Worm (Caenorhabditis elegans) whole organism, young adult: ENCODE measurements around the gene pals-22.

Source experiments
- B0261.1 ChIP-seq: sonication (generic microtip); optimal IDR thresholded peaks from 2 replicates; lab custom pipeline; 2016; ENCODE audit warnings: mild to moderate bottlenecking, missing genetic modification characterization, moderate library complexity, missing compliant biosample characterization
- B0336.3 ChIP-seq: fragments of 200-800 bp; sonication (Bioruptor generic); IDR thresholded peaks from 2 replicates; pipeline ENCODE4 v1.3.6; 2022; ENCODE audit warnings: missing genetic modification characterization, missing compliant biosample characterization
- C06A6.2 ChIP-seq: fragments of 200-800 bp; sonication (Bioruptor generic); conservative IDR thresholded peaks from 2 replicates; pipeline ENCODE4 v1.3.6; 2022; ENCODE audit warnings: missing genetic modification characterization, missing compliant biosample characterization
- D2030.7 ChIP-seq: fragments of 200-800 bp; sonication (Bioruptor generic); IDR thresholded peaks from 2 replicates; pipeline ENCODE4 v1.3.6; 2022; ENCODE audit warnings: missing genetic modification reagents, missing genetic modification characterization, missing compliant biosample characterization
- F10E7.11 ChIP-seq: sonication (generic microtip); optimal IDR thresholded peaks from 2 replicates; lab custom pipeline; 2017; ENCODE audit warnings: mild to moderate bottlenecking, missing genetic modification characterization, moderate library complexity, missing compliant biosample characterization
- F23B12.7 ChIP-seq: sonication (generic microtip); optimal IDR thresholded peaks from 2 replicates; lab custom pipeline; 2017; ENCODE audit warnings: missing genetic modification characterization, mild to moderate bottlenecking, missing compliant biosample characterization, antibody characterized with exemption, moderate library complexity; ENCODE audit not compliant: insufficient read depth
- F39B2.1 ChIP-seq: fragments of 200-800 bp; sonication (Bioruptor generic); IDR thresholded peaks from 2 replicates; pipeline ENCODE4 v1.3.6; 2022; ENCODE audit warnings: missing genetic modification reagents, missing genetic modification characterization, missing compliant biosample characterization
- ZK185.1 ChIP-seq: sonication (generic microtip); optimal IDR thresholded peaks from 2 replicates; lab custom pipeline; 2016; ENCODE audit warnings: mild to moderate bottlenecking, missing genetic modification characterization, missing compliant biosample characterization; ENCODE audit not compliant: poor library complexity, severe bottlenecking
- athp-1 ChIP-seq: sonication (generic microtip); optimal IDR thresholded peaks from 2 replicates; lab custom pipeline; 2017; ENCODE audit warnings: mild to moderate bottlenecking, missing genetic modification characterization, missing compliant biosample characterization
- attf-5 ChIP-seq: fragments of 200-800 bp; sonication (Bioruptor generic); optimal IDR thresholded peaks from 2 replicates; lab custom pipeline; 2018; ENCODE audit warnings: mild to moderate bottlenecking, missing genetic modification characterization, missing compliant biosample characterization
- attf-6 ChIP-seq: fragments of 200-800 bp; sonication (Bioruptor generic); IDR thresholded peaks from 2 replicates; pipeline ENCODE4 v1.3.6; 2022; ENCODE audit warnings: missing genetic modification reagents, missing genetic modification characterization, missing compliant biosample characterization
- bed-1 ChIP-seq: fragments of 200-800 bp; sonication (Bioruptor generic); IDR thresholded peaks from 2 replicates; pipeline ENCODE4 v1.3.6; 2022; ENCODE audit warnings: missing genetic modification reagents, missing genetic modification characterization, missing compliant biosample characterization
- bed-2 ChIP-seq: fragments of 200-800 bp; sonication (Bioruptor generic); IDR thresholded peaks from 2 replicates; pipeline ENCODE4 v1.3.6; 2022; ENCODE audit warnings: missing genetic modification reagents, missing genetic modification characterization, missing compliant biosample characterization
- ceh-100 ChIP-seq: fragments of 200-800 bp; sonication (Bioruptor generic); IDR thresholded peaks from 2 replicates; pipeline ENCODE4 v1.3.6; 2022; ENCODE audit warnings: missing genetic modification reagents, missing genetic modification characterization, missing compliant biosample characterization
- ceh-91 ChIP-seq: fragments of 200-800 bp; sonication (Bioruptor generic); IDR thresholded peaks from 2 replicates; pipeline ENCODE4 v1.3.6; 2022; ENCODE audit warnings: missing genetic modification reagents, missing genetic modification characterization, missing compliant biosample characterization
- dpff-1 ChIP-seq: sonication (generic microtip); optimal IDR thresholded peaks from 2 replicates; lab custom pipeline; 2017; ENCODE audit warnings: mild to moderate bottlenecking, missing genetic modification characterization, missing compliant biosample characterization
- egrh-3 ChIP-seq: fragments of 200-800 bp; sonication (Bioruptor generic); IDR thresholded peaks from 2 replicates; pipeline ENCODE4 v1.3.6; 2022; ENCODE audit warnings: missing genetic modification reagents, missing genetic modification characterization, missing compliant biosample characterization
- gei-17 ChIP-seq: fragments of 200-800 bp; sonication (Bioruptor generic); optimal IDR thresholded peaks from 2 replicates; lab custom pipeline; 2018; ENCODE audit warnings: mild to moderate bottlenecking, missing genetic modification characterization, missing compliant biosample characterization
- him-1 ChIP-seq: sonication (generic microtip); optimal IDR thresholded peaks from 2 replicates; lab custom pipeline; 2016; ENCODE audit warnings: missing genotype, missing genetic modification reagents, missing genetic modification characterization, missing compliant biosample characterization
- hlh-12 ChIP-seq: sonication (generic microtip); optimal IDR thresholded peaks from 2 replicates; lab custom pipeline; 2016; ENCODE audit warnings: missing genetic modification characterization, missing compliant biosample characterization
- lag-1 ChIP-seq: fragments of 200-800 bp; sonication (Bioruptor generic); IDR thresholded peaks from 2 replicates; pipeline ENCODE4 v1.3.6; 2022; ENCODE audit warnings: missing genetic modification reagents, missing genetic modification characterization, missing compliant biosample characterization
- let-526 ChIP-seq: fragments of 200-800 bp; sonication (Bioruptor generic); IDR thresholded peaks from 2 replicates; pipeline ENCODE4 v1.3.6; 2022; ENCODE audit warnings: missing genetic modification reagents, missing genetic modification characterization, missing compliant biosample characterization
- lin-26 ChIP-seq: fragments of 200-800 bp; sonication (Bioruptor generic); IDR thresholded peaks from 2 replicates; pipeline ENCODE4 v1.3.6; 2022; ENCODE audit warnings: missing genetic modification reagents, missing genetic modification characterization, missing compliant biosample characterization
- lsy-27 ChIP-seq: sonication (generic microtip); optimal IDR thresholded peaks from 2 replicates; lab custom pipeline; 2017; ENCODE audit warnings: missing genetic modification characterization, mild to moderate bottlenecking, missing compliant biosample characterization, antibody characterized with exemption, missing genotype, borderline replicate concordance; ENCODE audit not compliant: insufficient read depth
- madf-6 ChIP-seq: fragments of 200-800 bp; sonication (Bioruptor generic); IDR thresholded peaks from 2 replicates; pipeline ENCODE4 v1.3.6; 2022; ENCODE audit warnings: missing genetic modification reagents, missing genetic modification characterization, missing compliant biosample characterization
- nfya-2 ChIP-seq: fragments of 200-800 bp; sonication (Bioruptor generic); IDR thresholded peaks from 2 replicates; pipeline ENCODE4 v1.3.6; 2022; ENCODE audit warnings: missing genetic modification reagents, missing genetic modification characterization, missing compliant biosample characterization
- nfyb-1 ChIP-seq: fragments of 200-800 bp; sonication (Bioruptor generic); IDR thresholded peaks from 2 replicates; pipeline ENCODE4 v1.3.6; 2022; ENCODE audit warnings: missing genetic modification reagents, missing genetic modification characterization, missing compliant biosample characterization
- rcor-1 ChIP-seq: fragments of 200-800 bp; sonication (Bioruptor generic); IDR thresholded peaks from 2 replicates; pipeline ENCODE4 v1.3.6; 2022; ENCODE audit warnings: missing genetic modification reagents, missing genetic modification characterization, missing compliant biosample characterization
- rec-8 ChIP-seq, 2 experiments: sonication (generic microtip); optimal IDR thresholded peaks; 2 replicates each; lab custom pipeline; 2016; ENCODE audit warnings: mild to moderate bottlenecking in 2 of 2, missing genetic modification characterization in 2 of 2, missing genetic modification reagents in 2 of 2, missing genotype in 2 of 2, missing biosample characterization in 1 of 2, missing compliant biosample characterization in 1 of 2, moderate library complexity in 1 of 2
- rpc-1 ChIP-seq, 2 experiments: fragments of 150-350 bp in 1 of 2; sonication (generic microtip) in 1 of 2; optimal IDR thresholded peaks; 2 replicates each; lab custom pipeline; 2014 to 2018; ENCODE audit warnings: missing biosample characterization in 1 of 2, missing genetic modification characterization in 1 of 2, missing genetic modification reagents in 1 of 2, missing genotype in 1 of 2
- snpc-1.3 ChIP-seq: sonication (generic microtip); optimal IDR thresholded peaks from 2 replicates; lab custom pipeline; 2017; ENCODE audit warnings: missing genetic modification characterization, mild to moderate bottlenecking, missing compliant biosample characterization, antibody characterized with exemption, moderate library complexity, missing genotype, missing genetic modification reagents; ENCODE audit not compliant: insufficient read depth
- sptf-2 ChIP-seq: fragments of 200-800 bp; sonication (Bioruptor generic); optimal IDR thresholded peaks from 2 replicates; lab custom pipeline; 2018; ENCODE audit warnings: mild to moderate bottlenecking, missing genetic modification characterization, missing compliant biosample characterization
- unc-130 ChIP-seq: sonication (generic microtip); optimal IDR thresholded peaks from 2 replicates; lab custom pipeline; 2016; ENCODE audit warnings: missing genetic modification reagents, missing genetic modification characterization, missing compliant biosample characterization
- zfh-2 ChIP-seq: fragments of 200-800 bp; sonication (Bioruptor generic); conservative IDR thresholded peaks from 2 replicates; pipeline ENCODE4 v1.3.6; 2022; ENCODE audit warnings: missing genetic modification reagents, missing genetic modification characterization, missing compliant biosample characterization
- zim-3 ChIP-seq: sonication (generic microtip); optimal IDR thresholded peaks from 2 replicates; lab custom pipeline; 2017; ENCODE audit warnings: mild to moderate bottlenecking, missing genetic modification characterization, moderate library complexity, missing compliant biosample characterization
- ztf-18 ChIP-seq: sonication (generic microtip); optimal IDR thresholded peaks from 2 replicates; lab custom pipeline; 2016; ENCODE audit warnings: missing genotype, mild to moderate bottlenecking, missing genetic modification characterization, missing compliant biosample characterization
- ztf-22 ChIP-seq: fragments of 200-800 bp; sonication (Bioruptor generic); optimal IDR thresholded peaks from 2 replicates; lab custom pipeline; 2018; ENCODE audit warnings: mild to moderate bottlenecking, missing genetic modification characterization, moderate library complexity, missing compliant biosample characterization
- ztf-26 ChIP-seq: sonication (generic microtip); optimal IDR thresholded peaks from 2 replicates; lab custom pipeline; 2017; ENCODE audit warnings: missing genetic modification characterization, missing compliant biosample characterization
- ztf-3 ChIP-seq: fragments of 200-800 bp; sonication (Bioruptor generic); optimal IDR thresholded peaks from 2 replicates; lab custom pipeline; 2018; ENCODE audit warnings: mild to moderate bottlenecking, missing genetic modification characterization, missing compliant biosample characterization

pals-22 gene

ce11 chrIII:165390-165789 is 33.2 kb downstream of the pals-22 start, which contains the start of gene F40G9.7:
TSS of gene F40G9.7 (plus strand) at chrIII:165690.
- TF ChIP-seq F39B2.1 (no peak), madf-6 (GFP tag; lab: Robert Waterston, UW) (no peak), zim-3 (tag; lab: Kevin White, UChicago) (no peak), nfya-2 (GFP tag; lab: Robert Waterston, UW) (no peak), let-526 (no peak), ceh-91 (GFP tag; lab: Robert Waterston, UW) (no peak), nfyb-1 (GFP tag; lab: Robert Waterston, UW) (no peak), D2030.7 (GFP tag; lab: Robert Waterston, UW) (no peak), ztf-18 (tag; lab: Kevin White, UChicago) (no peak), unc-130 (no peak), bed-2 (GFP tag; lab: Robert Waterston, UW) (no peak)

ce11 chrIII:168376-168775 is 36.2 kb downstream of the pals-22 start:
- TF ChIP-seq zfh-2, result peak; percentile 82
- peak; percentile 85 for TF ChIP-seq egrh-3 (GFP tag; lab: Robert Waterston, UW)

ce11 chrIII:169478-169877 is 37.3 kb downstream of the pals-22 start, which contains the start of gene F40G9.18:
TSS of gene F40G9.18 (minus strand) at chrIII:169578.
- TF ChIP-seq rec-8 (tag; optimal IDR thresholded peaks at IDR 0.05; lab: Kevin White, UChicago) (no peak), ztf-26 (tag; lab: Kevin White, UChicago) (no peak)
- TF ChIP-seq, all 124 proteins: peak for 0

ce11 chrIII:171617-172016 is 39.4 kb downstream of the pals-22 start, which contains the start of the genes F40G9.9 and F40G9.12:
TSS of gene F40G9.9 (minus strand) at chrIII:171717.
TSS of gene F40G9.12 (plus strand) at chrIII:171847.
- TF ChIP-seq bed-2 (GFP tag; lab: Robert Waterston, UW) (no peak), lsy-27 (tag; lab: Kevin White, UChicago) (no peak), B0261.1 (no peak), F23B12.7 (tag; lab: Kevin White, UChicago) (no peak), zim-3 (tag; lab: Kevin White, UChicago) (no peak), gei-17 (no peak), hlh-12 (no peak), rcor-1 (GFP tag; lab: Robert Waterston, UW) (no peak), unc-130 (no peak), zfh-2 (no peak), lag-1 (GFP tag; lab: Robert Waterston, UW) (no peak)

- TF ChIP-seq B0336.3 (GFP tag; lab: Robert Waterston, UW), result no peak
- TF ChIP-seq ztf-3 (GFP tag; lab: Kevin White, UChicago), result no peak
- no peak for TF ChIP-seq ztf-22
- TF ChIP-seq attf-5 (GFP tag; lab: Kevin White, UChicago), result no peak
- TF ChIP-seq dpff-1 (tag; lab: Kevin White, UChicago), result no peak
- TF ChIP-seq athp-1 (tag; lab: Kevin White, UChicago), result no peak
- TF ChIP-seq C06A6.2 (GFP tag; lab: Robert Waterston, UW), result no peak
These were observed 41.3 kb downstream of the pals-22 start, which contains the start of gene F40G9.19 for ce11 chrIII:173501-173900. TSS of gene F40G9.19 (plus strand) at chrIII:173801.

- TF ChIP-seq ZK185.1, result no peak
- TF ChIP-seq him-1 (tag; lab: Kevin White, UChicago), result no peak
- no peak for TF ChIP-seq ztf-3 (GFP tag; lab: Kevin White, UChicago)
- TF ChIP-seq F39B2.1, result no peak
- TF ChIP-seq F10E7.11 (tag; lab: Kevin White, UChicago), result no peak
- no peak for TF ChIP-seq snpc-1.3 (tag; lab: Kevin White, UChicago)
- no peak for TF ChIP-seq lin-26 (GFP tag; lab: Robert Waterston, UW)
- no peak for TF ChIP-seq bed-1 (GFP tag; lab: Robert Waterston, UW)
- TF ChIP-seq ceh-100 (GFP tag; lab: Robert Waterston, UW), result no peak
- no peak for TF ChIP-seq D2030.7 (GFP tag; lab: Robert Waterston, UW)
- no peak for TF ChIP-seq lag-1 (GFP tag; lab: Robert Waterston, UW)
- TF ChIP-seq gei-17, result no peak
- no peak for TF ChIP-seq attf-6
- no peak for TF ChIP-seq sptf-2 (GFP tag; lab: Kevin White, UChicago)
- no peak for TF ChIP-seq rpc-1 (optimal IDR thresholded peaks at IDR 0.05; lab: Kevin White, UChicago)
- TF ChIP-seq rpc-1 (tag; optimal IDR thresholded peaks at IDR 0.05; lab: Kevin White, UChicago), result no peak
These were observed 43.5 kb downstream of the pals-22 start, which contains the start of gene clec-148 for ce11 chrIII:175733-176132. TSS of gene clec-148 (minus strand) at chrIII:175833.
